Fruit fly (Drosophila melanogaster): ENCODE measurements around the gene CalpC.
A peak's percentile ranks its signal among the peaks of the same experiment; 100 is the strongest.

Gene CalpC

dm6 chrX:16277878-16278506, 47.6 kb upstream of the CalpC start, which contains the start of gene eas (continued):
- 0 out of 2 replicates have a peak, but pooled peaks have one; percentile 21 for TF ChIP-seq CG9215 (GFP tag; IDR thresholded peaks at IDR 0.05)
- TF ChIP-seq Sry-δ (GFP tag; optimal IDR thresholded peaks at IDR 0.05): peak; percentile 86
- TF ChIP-seq jumu (GFP tag; optimal IDR thresholded peaks at IDR 0.05): peak; percentile 4
- no peak for TF ChIP-seq fd3F (GFP tag; optimal IDR thresholded peaks at IDR 0.05)
- no peak for TF ChIP-seq vvl (GFP tag; IDR thresholded peaks at IDR 0.05)
- TF ChIP-seq tio (GFP tag; optimal IDR thresholded peaks at IDR 0.05): no peak
- peak; percentile 50 for TF ChIP-seq HmgD (GFP tag; optimal IDR thresholded peaks at IDR 0.05)
- no peak for TF ChIP-seq CG4854 (GFP tag; optimal IDR thresholded peaks at IDR 0.05)
- peak; percentile 93 for TF ChIP-seq onecut (GFP tag; IDR thresholded peaks at IDR 0.05)
- peak; percentile 14 for TF ChIP-seq CG15601 (tag; optimal IDR thresholded peaks at IDR 0.05)
- peak; percentile 88 for TF ChIP-seq sens (GFP tag)
- TF ChIP-seq CG13624 (GFP tag; optimal IDR thresholded peaks at IDR 0.05): peak; percentile 23
- no peak for TF ChIP-seq Kr (GFP tag; optimal IDR thresholded peaks at IDR 0.05)
- TF ChIP-seq lab (GFP tag; optimal IDR thresholded peaks at IDR 0.05): peak; percentile 29
- peak; percentile 62; the same call in 2 of the 3 replicates for TF ChIP-seq vnd (GFP tag; IDR thresholded peaks at IDR 0.05; ENCODE audit: partially characterized antibody)
- TF ChIP-seq dmrt99B (tag; optimal IDR thresholded peaks at IDR 0.05): no peak
- peak; percentile 56 for TF ChIP-seq CG9932 (GFP tag; IDR thresholded peaks at IDR 0.05)
- TF ChIP-seq CG15514 (GFP tag; optimal IDR thresholded peaks at IDR 0.05): peak; percentile 97
- peak; percentile 59; the same call in 1 of the 2 replicates for TF ChIP-seq chm (GFP tag; IDR thresholded peaks at IDR 0.05)
- peak; percentile 75 for TF ChIP-seq Opbp (GFP tag; IDR thresholded peaks at IDR 0.05; ENCODE audit: partially characterized antibody)
- no peak for TF ChIP-seq cato (GFP tag; optimal IDR thresholded peaks at IDR 0.05; ENCODE audit: borderline replicate concordance)
- peak; percentile 63 for TF ChIP-seq CG1603 (tag; optimal IDR thresholded peaks at IDR 0.05)
- no peak for TF ChIP-seq Nf-YC (tag; optimal IDR thresholded peaks at IDR 0.05)
- no peak for TF ChIP-seq slou (GFP tag; optimal IDR thresholded peaks at IDR 0.05)
- no peak for TF ChIP-seq jigr1 (GFP tag; IDR thresholded peaks at IDR 0.05)
- peak; percentile 13 for TF ChIP-seq CG2712 (tag; optimal IDR thresholded peaks at IDR 0.05)
- TF ChIP-seq Deaf1 (tag; optimal IDR thresholded peaks at IDR 0.05): peak; percentile 65
- peak; percentile 15 for TF ChIP-seq mam (GFP tag; optimal IDR thresholded peaks at IDR 0.05)
- TF ChIP-seq CG31388 (GFP tag; optimal IDR thresholded peaks at IDR 0.05): no peak
- peak; percentile 51 for TF ChIP-seq CTCF (GFP tag; optimal IDR thresholded peaks at IDR 0.05)
- no peak for TF ChIP-seq CG10147 (GFP tag; optimal IDR thresholded peaks at IDR 0.05)
- TF ChIP-seq CG10321 (GFP tag; IDR thresholded peaks at IDR 0.05): no peak
- TF ChIP-seq ATbp (GFP tag; optimal IDR thresholded peaks at IDR 0.05): no peak
- peak; percentile 41; the same call in 1 of the 2 replicates for TF ChIP-seq sna (GFP tag; IDR thresholded peaks at IDR 0.05; ENCODE audit: partially characterized antibody)
- peak; percentile 64 for TF ChIP-seq Dll (GFP tag; IDR thresholded peaks at IDR 0.05; ENCODE audit: partially characterized antibody)
- TF ChIP-seq chn (GFP tag; optimal IDR thresholded peaks at IDR 0.05): peak; percentile 27
- TF ChIP-seq Hsf (GFP tag; optimal IDR thresholded peaks at IDR 0.05): peak; percentile 10
- peak; percentile 11; the same call in 1 of the 2 replicates for TF ChIP-seq CG32532 (GFP tag; IDR thresholded peaks at IDR 0.05)
- peak; percentile 48 for TF ChIP-seq trem (tag; optimal IDR thresholded peaks at IDR 0.05)
- peak; percentile 56 for TF ChIP-seq Ets97D (GFP tag; optimal IDR thresholded peaks at IDR 0.05)
- TF ChIP-seq CG7963 (GFP tag; IDR thresholded peaks at IDR 0.05; ENCODE audit: partially characterized antibody): peak; percentile 72; the same call in 2 of the 3 replicates
- peak; percentile 1 for TF ChIP-seq CG7786 (GFP tag; optimal IDR thresholded peaks at IDR 0.05)
- no peak for TF ChIP-seq CG11560 (tag; IDR thresholded peaks at IDR 0.05)
- TF ChIP-seq Bgb (GFP tag; IDR thresholded peaks at IDR 0.05; ENCODE audit: partially characterized antibody): peak; percentile 83
- peak; percentile 25 for TF ChIP-seq Hmr (GFP tag; optimal IDR thresholded peaks at IDR 0.05)
- TF ChIP-seq HLHmδ (GFP tag; optimal IDR thresholded peaks at IDR 0.05): peak; percentile 42
- peak; percentile 59 for TF ChIP-seq CG14860 (GFP tag; IDR thresholded peaks at IDR 0.05; ENCODE audit: partially characterized antibody)
- peak; percentile 1 for TF ChIP-seq HLH54F (GFP tag; optimal IDR thresholded peaks at IDR 0.05)
- TF ChIP-seq ewg (GFP tag; optimal IDR thresholded peaks at IDR 0.05): no peak
